Worm (Caenorhabditis elegans): ENCODE data around the gene acp-4.

acp-4 gene

DNA sequence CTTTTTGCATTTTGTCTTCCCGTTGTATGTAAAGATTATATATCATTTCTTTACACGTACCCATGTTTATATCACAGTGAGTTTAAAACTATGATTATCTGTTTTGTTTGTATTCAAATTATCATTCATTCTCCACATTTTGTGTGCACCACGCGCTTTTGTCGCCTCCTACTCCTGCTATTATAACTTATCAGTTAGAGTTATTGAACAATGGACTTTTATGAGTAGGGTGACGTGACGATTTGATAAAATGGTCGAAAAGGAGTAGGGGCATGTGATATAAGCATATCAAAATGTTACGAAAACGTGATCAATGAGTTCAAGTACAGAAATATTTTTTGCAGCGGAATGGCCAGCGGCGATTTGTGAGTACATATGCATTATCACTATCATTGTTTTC, 52.0 kb downstream of the acp-4 start (continued):
- TF ChIP-seq cey-2 (tag; optimal IDR thresholded peaks at IDR 0.05; ENCODE audit: borderline replicate concordance, insufficient read depth), result peak; percentile 21
- no peak for TF ChIP-seq Y75B8A.6 (GFP tag; IDR thresholded peaks at IDR 0.05)
- TF ChIP-seq dmd-6 (GFP tag; IDR thresholded peaks at IDR 0.05), result peak; percentile 96
- TF ChIP-seq vab-7 (GFP tag; IDR thresholded peaks at IDR 0.05), result no peak
- no peak for TF ChIP-seq snpc-4 (tag; optimal IDR thresholded peaks at IDR 0.05)
